Worm (Caenorhabditis elegans) whole organism, L1 larva: Measurements from ENCODE around the gene mdf-2.

Source experiments
- C16A3.4 ChIP-seq: fragments of 150-350 bp; optimal IDR thresholded peaks from 2 replicates; lab custom pipeline; 2014; ENCODE audit warnings: missing biosample characterization, missing genetic modification characterization
- C34B4.2 ChIP-seq: sonication (generic microtip); optimal IDR thresholded peaks from 2 replicates; lab custom pipeline; 2017; ENCODE audit warnings: mild to moderate bottlenecking, missing genetic modification characterization, missing compliant biosample characterization
- F16B12.6 ChIP-seq: fragments of 150-350 bp; optimal IDR thresholded peaks from 2 replicates; lab custom pipeline; 2014; ENCODE audit warnings: missing biosample characterization, missing genetic modification characterization
- Y116A8C.19 ChIP-seq: sonication (generic microtip); optimal IDR thresholded peaks from 2 replicates; lab custom pipeline; 2016; ENCODE audit warnings: missing compliant biosample characterization, missing genetic modification characterization, borderline replicate concordance
- aha-1 ChIP-seq: fragments of 150-350 bp; optimal IDR thresholded peaks from 2 replicates; lab custom pipeline; 2014; ENCODE audit warnings: missing biosample characterization, missing genetic modification characterization
- ceh-63 ChIP-seq: fragments of 200-800 bp; sonication (Bioruptor generic); optimal IDR thresholded peaks from 2 replicates; lab custom pipeline; 2018; ENCODE audit warnings: mild to moderate bottlenecking, missing genetic modification characterization, missing compliant biosample characterization
- ceh-8 ChIP-seq: fragments of 200-800 bp; sonication (Bioruptor generic); optimal IDR thresholded peaks from 2 replicates; lab custom pipeline; 2018; ENCODE audit warnings: mild to moderate bottlenecking, missing genetic modification characterization, moderate library complexity, missing compliant biosample characterization
- ceh-82 ChIP-seq, 3 experiments: fragments of 150-350 bp in 1 of 3; sonication (generic microtip) in 2 of 3; optimal IDR thresholded peaks; 2 replicates each; lab custom pipeline; 2014 to 2017; ENCODE audit warnings: missing biosample characterization in 3 of 3, missing genetic modification characterization in 3 of 3
- ceh-88 ChIP-seq: fragments of 200-800 bp; sonication (Bioruptor generic); IDR thresholded peaks from 2 replicates; pipeline ENCODE4 v1.3.6; 2022; ENCODE audit warnings: missing genetic modification characterization, missing compliant biosample characterization
- ces-1 ChIP-seq: fragments of 150-350 bp; optimal IDR thresholded peaks from 2 replicates; lab custom pipeline; 2014; ENCODE audit warnings: missing biosample characterization, missing genetic modification reagents, missing genetic modification characterization
- dsc-1 ChIP-seq: sonication (generic microtip); optimal IDR thresholded peaks from 2 replicates; lab custom pipeline; 2016; ENCODE audit warnings: mild to moderate bottlenecking, missing genetic modification characterization, missing compliant biosample characterization
- egl-27 ChIP-seq, 2 experiments: fragments of 150-350 bp in 1 of 2; sonication (generic microtip); optimal IDR thresholded peaks; 3 replicates each; lab custom pipeline; 2017 to 2018; ENCODE audit warnings: missing biosample characterization in 2 of 2, missing genetic modification characterization in 2 of 2, missing genetic modification reagents in 2 of 2
- elt-2 ChIP-seq: sonication (generic microtip); optimal IDR thresholded peaks from 2 replicates; lab custom pipeline; 2016; ENCODE audit warnings: missing genetic modification characterization, mild to moderate bottlenecking, inconsistent platforms, missing compliant biosample characterization, missing genetic modification reagents
- elt-3 ChIP-seq, 6 experiments: fragments of 150-350 bp in 1 of 6; sonication (generic microtip); optimal IDR thresholded peaks; 2 replicates each; lab custom pipeline; 2017 to 2018; ENCODE audit warnings: missing biosample characterization in 6 of 6, missing genetic modification characterization in 6 of 6, inconsistent platforms in 1 of 6
- ets-5 ChIP-seq: fragments of 200-800 bp; sonication (Bioruptor generic); IDR thresholded peaks from 2 replicates; pipeline ENCODE4 v1.3.6; 2022; ENCODE audit warnings: missing genetic modification characterization, missing compliant biosample characterization
- grh-1 ChIP-seq: fragments of 200-800 bp; sonication (Bioruptor generic); IDR thresholded peaks from 2 replicates; pipeline ENCODE4 v1.3.6; 2022; ENCODE audit warnings: missing genetic modification reagents, missing genetic modification characterization, missing compliant biosample characterization
- hlh-17 ChIP-seq: fragments of 200-800 bp; sonication (Bioruptor generic); optimal IDR thresholded peaks from 2 replicates; lab custom pipeline; 2018; ENCODE audit warnings: missing genetic modification characterization, mild to moderate bottlenecking, missing compliant biosample characterization, moderate library complexity, borderline replicate concordance
- hpl-2 ChIP-seq: fragments of 150-350 bp; optimal IDR thresholded peaks from 2 replicates; lab custom pipeline; 2014; ENCODE audit warnings: missing biosample characterization, missing genetic modification reagents, missing genetic modification characterization
- irx-1 ChIP-seq: sonication (generic microtip); optimal IDR thresholded peaks from 2 replicates; lab custom pipeline; 2016; ENCODE audit warnings: missing genetic modification characterization, missing compliant biosample characterization
- lin-13 ChIP-seq: fragments of 150-350 bp; optimal IDR thresholded peaks from 2 replicates; lab custom pipeline; 2014; ENCODE audit warnings: missing biosample characterization, missing genetic modification reagents, missing genetic modification characterization
- lin-15B ChIP-seq: fragments of 150-350 bp; sonication (generic microtip); optimal IDR thresholded peaks from 3 replicates; lab custom pipeline; 2014; ENCODE audit warnings: missing biosample characterization, missing genetic modification characterization
- lin-35 ChIP-seq, 2 experiments: fragments of 150-350 bp; optimal IDR thresholded peaks; 2 replicates each; lab custom pipeline; 2014; ENCODE audit warnings: missing biosample characterization in 2 of 2, missing genetic modification characterization in 2 of 2, missing genetic modification reagents in 2 of 2
- lin-39 ChIP-seq: fragments of 150-350 bp; optimal IDR thresholded peaks from 2 replicates; lab custom pipeline; 2014; ENCODE audit warnings: missing biosample characterization, missing genetic modification reagents, missing genetic modification characterization
- lir-3 ChIP-seq: sonication (generic microtip); optimal IDR thresholded peaks from 2 replicates; lab custom pipeline; 2016; ENCODE audit warnings: mild to moderate bottlenecking, missing genetic modification characterization, moderate library complexity, missing compliant biosample characterization; ENCODE audit not compliant: poor library complexity
- mdl-1 ChIP-seq, 2 experiments: fragments of 150-350 bp; optimal IDR thresholded peaks; 2 replicates each; lab custom pipeline; 2014 to 2017; ENCODE audit warnings: missing biosample characterization in 2 of 2, missing genetic modification characterization in 2 of 2, inconsistent platforms in 1 of 2
- nhr-11 ChIP-seq: fragments of 150-350 bp; optimal IDR thresholded peaks from 2 replicates; lab custom pipeline; 2014; ENCODE audit warnings: missing biosample characterization, missing genetic modification characterization
- nhr-12 ChIP-seq: sonication (generic microtip); optimal IDR thresholded peaks from 2 replicates; lab custom pipeline; 2017; ENCODE audit warnings: missing biosample characterization, missing genetic modification characterization
- nhr-20 ChIP-seq: sonication (generic microtip); optimal IDR thresholded peaks from 2 replicates; lab custom pipeline; 2016; ENCODE audit warnings: mild to moderate bottlenecking, missing genetic modification characterization, missing compliant biosample characterization
- nhr-237 ChIP-seq: fragments of 150-350 bp; optimal IDR thresholded peaks from 2 replicates; lab custom pipeline; 2014; ENCODE audit warnings: missing biosample characterization, missing genetic modification characterization
- nhr-84 ChIP-seq: sonication (generic microtip); optimal IDR thresholded peaks from 2 replicates; lab custom pipeline; 2017; ENCODE audit warnings: missing biosample characterization, missing genetic modification characterization
- pax-3 ChIP-seq: fragments of 200-800 bp; sonication (Bioruptor generic); optimal IDR thresholded peaks from 2 replicates; lab custom pipeline; 2018; ENCODE audit warnings: mild to moderate bottlenecking, missing genetic modification characterization, moderate library complexity, missing compliant biosample characterization
- pqm-1 ChIP-seq: sonication (generic microtip); optimal IDR thresholded peaks from 3 replicates; lab custom pipeline; 2017; ENCODE audit warnings: missing biosample characterization, missing genetic modification characterization
- skn-1 ChIP-seq: fragments of 150-350 bp; optimal IDR thresholded peaks from 2 replicates; lab custom pipeline; 2014; ENCODE audit warnings: missing biosample characterization, missing genetic modification characterization
- snpc-4 ChIP-seq: fragments of 150-350 bp; optimal IDR thresholded peaks from 2 replicates; lab custom pipeline; 2014; ENCODE audit warnings: missing biosample characterization, missing genetic modification characterization
- sox-4 ChIP-seq: sonication (generic microtip); optimal IDR thresholded peaks from 2 replicates; lab custom pipeline; 2016; ENCODE audit warnings: missing genetic modification characterization, missing compliant biosample characterization
- sup-37 ChIP-seq: fragments of 200-800 bp; sonication (Bioruptor generic); optimal IDR thresholded peaks from 2 replicates; lab custom pipeline; 2018; ENCODE audit warnings: mild to moderate bottlenecking, missing genetic modification characterization, missing compliant biosample characterization
- swsn-7 ChIP-seq: sonication (generic microtip); optimal IDR thresholded peaks from 2 replicates; lab custom pipeline; 2016; ENCODE audit warnings: missing genetic modification characterization, missing compliant biosample characterization
- tlp-1 ChIP-seq: fragments of 150-350 bp; optimal IDR thresholded peaks from 2 replicates; lab custom pipeline; 2014; ENCODE audit warnings: missing biosample characterization, missing genetic modification characterization
- unc-130 ChIP-seq: fragments of 150-350 bp; optimal IDR thresholded peaks from 2 replicates; lab custom pipeline; 2017; ENCODE audit warnings: missing biosample characterization, missing genetic modification characterization, inconsistent platforms
- unc-30 ChIP-seq: sonication (generic microtip); optimal IDR thresholded peaks from 2 replicates; lab custom pipeline; 2017; ENCODE audit warnings: missing biosample characterization, missing genetic modification characterization
- unc-86 ChIP-seq: sonication (generic microtip); optimal IDR thresholded peaks from 2 replicates; lab custom pipeline; 2016; ENCODE audit warnings: missing genetic modification characterization, missing compliant biosample characterization
- vab-15 ChIP-seq: sonication (generic microtip); optimal IDR thresholded peaks from 2 replicates; lab custom pipeline; 2017; ENCODE audit warnings: missing genotype, mild to moderate bottlenecking, missing genetic modification characterization, missing compliant biosample characterization
- xbp-1 ChIP-seq: sonication (generic microtip); optimal IDR thresholded peaks from 2 replicates; lab custom pipeline; 2016; ENCODE audit warnings: missing genetic modification characterization, missing compliant biosample characterization
- zip-4 ChIP-seq: fragments of 200-800 bp; sonication (Bioruptor generic); optimal IDR thresholded peaks from 2 replicates; lab custom pipeline; 2018; ENCODE audit warnings: mild to moderate bottlenecking, missing genetic modification characterization, moderate library complexity, missing compliant biosample characterization
- ztf-11 ChIP-seq, 2 experiments: sonication (generic microtip); optimal IDR thresholded peaks; 2 replicates each; lab custom pipeline; 2016 to 2017; ENCODE audit warnings: missing genetic modification characterization in 2 of 2, missing biosample characterization in 1 of 2, missing compliant biosample characterization in 1 of 2
- ztf-4 ChIP-seq: fragments of 150-350 bp; optimal IDR thresholded peaks from 2 replicates; lab custom pipeline; 2014; ENCODE audit warnings: missing biosample characterization, missing genetic modification characterization

The mdf-2 gene

ce11 chrIV:2603556-2604021, 37.3 kb downstream of the mdf-2 start (continued):
- TF ChIP-seq nhr-20 (tag; lab: Kevin White, UChicago) (peak; percentile 46), swsn-7 (tag; lab: Kevin White, UChicago) (peak; percentile 26), Y116A8C.19 (no peak)

- TF ChIP-seq ceh-63 (GFP tag; lab: Kevin White, UChicago) (no peak), xbp-1 (tag; lab: Kevin White, UChicago) (no peak), zip-4 (GFP tag; lab: Kevin White, UChicago) (no peak), hlh-17 (peak; percentile 27), lin-13 (GFP tag; lab: Kevin White, UChicago) (peak; percentile 28)
These were observed 38.1 kb downstream of the mdf-2 start for ce11 chrIV:2602862-2603189.

- TF ChIP-seq ceh-82 (tag; optimal IDR thresholded peaks at IDR 0.05; lab: Kevin White, UChicago) (peak; percentile 90 to 93 (median 90)), lin-35 (GFP tag; optimal IDR thresholded peaks at IDR 0.05; lab: Kevin White, UChicago) (peak; percentile 89 to 96), elt-3 (tag; optimal IDR thresholded peaks at IDR 0.05; lab: Kevin White, UChicago) (peak in 5 of 6 experiments; percentile 31 to 100 (median 95)), ceh-88 (GFP tag; lab: Robert Waterston, UW) (peak; percentile 96), mdl-1 (tag; optimal IDR thresholded peaks at IDR 0.05; lab: Kevin White, UChicago) (peak; percentile 39 to 100), lin-15B (peak; percentile 53), aha-1 (peak; percentile 70), xbp-1 (tag; lab: Kevin White, UChicago) (peak; percentile 97), snpc-4 (tag; lab: Kevin White, UChicago) (peak; percentile 89), elt-2 (tag; lab: Kevin White, UChicago) (peak; percentile 99), unc-86 (tag; lab: Kevin White, UChicago) (peak; percentile 92), sox-4 (peak; percentile 98), F16B12.6 (tag; lab: Kevin White, UChicago) (peak; percentile 20), hpl-2 (GFP tag; lab: Kevin White, UChicago) (peak; percentile 95), sup-37 (peak; percentile 87), C16A3.4 (tag; lab: Kevin White, UChicago) (peak; percentile 96), Y116A8C.19 (no peak), irx-1 (tag; lab: Kevin White, UChicago) (peak; percentile 96), nhr-11 (tag; lab: Kevin White, UChicago) (peak; percentile 99), tlp-1 (tag; lab: Kevin White, UChicago) (no peak), ets-5 (GFP tag; lab: Robert Waterston, UW) (no peak), dsc-1 (tag; lab: Kevin White, UChicago) (peak; percentile 96), vab-15 (peak; percentile 87), egl-27 (tag; optimal IDR thresholded peaks at IDR 0.05; lab: Kevin White, UChicago) (peak in 1 of 2 experiments; percentile 71), zip-4 (GFP tag; lab: Kevin White, UChicago) (peak; percentile 87), grh-1 (peak; percentile 98), nhr-237 (tag; lab: Kevin White, UChicago) (peak; percentile 90), lir-3 (tag; lab: Kevin White, UChicago) (peak; percentile 94), nhr-84 (tag; lab: Kevin White, UChicago) (no peak), pqm-1 (tag; lab: Kevin White, UChicago) (no peak), ces-1 (GFP tag; lab: Kevin White, UChicago) (no peak), ceh-8 (GFP tag; lab: Kevin White, UChicago) (peak; percentile 97), skn-1 (peak; percentile 98), ceh-63 (GFP tag; lab: Kevin White, UChicago) (no peak), nhr-12 (tag; lab: Kevin White, UChicago) (peak; percentile 34), unc-30 (tag; lab: Kevin White, UChicago) (no peak), ztf-11 (tag; optimal IDR thresholded peaks at IDR 0.05; lab: Kevin White, UChicago) (peak in 1 of 2 experiments; percentile 86), lin-39 (peak; percentile 93), unc-130 (tag; lab: Kevin White, UChicago) (peak; percentile 99), pax-3 (tag; lab: Kevin White, UChicago) (peak; percentile 98), ztf-4 (tag; lab: Kevin White, UChicago) (peak; percentile 98), C34B4.2 (tag; lab: Kevin White, UChicago) (peak; percentile 59)
These were observed 38.7 kb downstream of the mdf-2 start for ce11 chrIV:2601988-2602861.
